Worm (Caenorhabditis elegans) whole organism, early embryonic: ENCODE data around the gene K08D8.1.

Experiments used
- B0310.2 ChIP-seq: sonication (generic microtip); optimal IDR thresholded peaks from 2 replicates; lab custom pipeline; 2016; ENCODE audit warnings: mild to moderate bottlenecking, missing genetic modification characterization, missing compliant biosample characterization
- F13C5.2 ChIP-seq: sonication (generic microtip); optimal IDR thresholded peaks from 2 replicates; lab custom pipeline; 2017; ENCODE audit warnings: mild to moderate bottlenecking, missing genetic modification characterization, inconsistent platforms, missing compliant biosample characterization
- aly-1 ChIP-seq: sonication (generic microtip); optimal IDR thresholded peaks from 2 replicates; lab custom pipeline; 2016; ENCODE audit warnings: missing genetic modification characterization, missing compliant biosample characterization
- ceh-36 ChIP-seq: sonication (generic microtip); optimal IDR thresholded peaks from 2 replicates; lab custom pipeline; 2016; ENCODE audit warnings: missing genetic modification characterization, inconsistent platforms, missing compliant biosample characterization
- ets-7 ChIP-seq: sonication (generic microtip); optimal IDR thresholded peaks from 2 replicates; lab custom pipeline; 2016; ENCODE audit warnings: missing genotype, missing genetic modification characterization, missing compliant biosample characterization
- flt-1 ChIP-seq: fragments of 200-800 bp; sonication (Bioruptor generic); IDR thresholded peaks from 2 replicates; pipeline ENCODE4 v1.3.6; 2022; ENCODE audit warnings: missing genetic modification characterization, missing compliant biosample characterization
- hnd-1 ChIP-seq: sonication (generic microtip); optimal IDR thresholded peaks from 2 replicates; lab custom pipeline; 2016; ENCODE audit warnings: missing genetic modification characterization, missing compliant biosample characterization
- pes-1 ChIP-seq: fragments of 200-800 bp; sonication (Bioruptor generic); IDR thresholded peaks from 2 replicates; pipeline ENCODE4 v1.3.6; 2022; ENCODE audit warnings: missing genetic modification reagents, missing genetic modification characterization, missing compliant biosample characterization
- scrt-1 ChIP-seq: fragments of 200-800 bp; sonication (Bioruptor generic); IDR thresholded peaks from 2 replicates; pipeline ENCODE4 v1.3.6; 2022; ENCODE audit warnings: missing genetic modification characterization, missing compliant biosample characterization
- sea-1 ChIP-seq: fragments of 200-800 bp; sonication (Bioruptor generic); conservative IDR thresholded peaks from 2 replicates; pipeline ENCODE4 v1.3.6; 2022; ENCODE audit warnings: missing genetic modification characterization, missing compliant biosample characterization
- tbx-11 ChIP-seq: fragments of 200-800 bp; sonication (Bioruptor generic); IDR thresholded peaks from 2 replicates; pipeline ENCODE4 v1.3.6; 2022; ENCODE audit warnings: missing genetic modification characterization, missing compliant biosample characterization
- tra-4 ChIP-seq: sonication (generic microtip); optimal IDR thresholded peaks from 2 replicates; lab custom pipeline; 2017; ENCODE audit warnings: missing genetic modification characterization, missing compliant biosample characterization

Gene K08D8.1

ce11 chrIV:12941254-12941653, 49.0 kb downstream of the K08D8.1 start, which contains the start of gene dod-24:
Gene dod-24, minus strand, starts transcription at chrIV:12941354.
- no peak for TF ChIP-seq tra-4 (tag; lab: Kevin White, UChicago)
- no peak for TF ChIP-seq sea-1 (GFP tag; lab: Robert Waterston, UW)
- TF ChIP-seq hnd-1 (tag; lab: Kevin White, UChicago) = no peak
- no peak for TF ChIP-seq aly-1
- TF ChIP-seq flt-1 (GFP tag; lab: Robert Waterston, UW) = no peak
- no peak for TF ChIP-seq scrt-1 (GFP tag; lab: Robert Waterston, UW)
- TF ChIP-seq F13C5.2 (tag; lab: Kevin White, UChicago) = no peak
- TF ChIP-seq ceh-36 (tag; lab: Kevin White, UChicago) = no peak
- no peak for TF ChIP-seq ets-7 (tag; lab: Kevin White, UChicago)

DNA sequence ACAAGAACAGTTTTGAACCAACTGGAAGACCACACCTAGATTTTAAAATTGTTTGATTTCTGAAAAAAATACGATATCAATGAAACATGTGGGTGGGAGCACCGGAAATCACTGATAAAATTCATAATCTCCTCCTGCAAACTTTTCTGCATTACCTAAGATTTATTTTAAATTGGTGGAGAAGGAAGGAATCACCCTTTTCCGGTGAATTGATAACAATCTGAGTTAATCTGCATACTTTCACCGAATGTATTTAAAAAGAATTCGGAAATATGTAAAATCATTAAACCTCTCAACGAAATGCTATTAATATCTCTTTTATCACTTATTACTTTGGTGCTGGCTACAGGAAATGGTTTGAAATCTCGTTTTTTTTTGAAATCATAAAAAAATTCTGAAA, 50.3 kb downstream of the K08D8.1 start, which contains the start of gene dct-19:
TSS of gene dct-19 (plus strand) at position 301 of the 400 bp plus-strand sequence.
- TF ChIP-seq tbx-11 (GFP tag; lab: Robert Waterston, UW) (no peak), B0310.2 (tag; lab: Kevin White, UChicago) (no peak), pes-1 (GFP tag; lab: Robert Waterston, UW) (no peak), F13C5.2 (tag; lab: Kevin White, UChicago) (no peak)
